Worm (Caenorhabditis elegans) whole organism, L4 larva: ENCODE measurements around the gene W06H8.2.

Source experiments
- F26F4.8 ChIP-seq: fragments of 200-800 bp; sonication (Bioruptor generic); conservative IDR thresholded peaks from 2 replicates; pipeline ENCODE4 v1.3.6; 2022; ENCODE audit warnings: missing genetic modification characterization, missing compliant biosample characterization
- F37D6.2 ChIP-seq: sonication (generic microtip); optimal IDR thresholded peaks from 2 replicates; lab custom pipeline; 2016; ENCODE audit warnings: mild to moderate bottlenecking, missing genetic modification characterization, missing compliant biosample characterization
- Y105C5A.15 ChIP-seq: fragments of 200-800 bp; sonication (Bioruptor generic); IDR thresholded peaks from 2 replicates; pipeline ENCODE4 v1.3.6; 2022; ENCODE audit warnings: missing genetic modification characterization, missing compliant biosample characterization
- Y48G9A.11 ChIP-seq: fragments of 200-800 bp; sonication (Bioruptor generic); IDR thresholded peaks from 2 replicates; pipeline ENCODE4 v1.3.6; 2022; ENCODE audit warnings: missing genetic modification reagents, missing genetic modification characterization, missing compliant biosample characterization
- Y5F2A.4 ChIP-seq: fragments of 200-800 bp; sonication (Bioruptor generic); optimal IDR thresholded peaks from 2 replicates; lab custom pipeline; 2018; ENCODE audit warnings: mild to moderate bottlenecking, missing genetic modification characterization, missing compliant biosample characterization
- aly-2 ChIP-seq: sonication (generic microtip); optimal IDR thresholded peaks from 2 replicates; lab custom pipeline; 2018; ENCODE audit warnings: missing biosample characterization, missing genetic modification characterization
- ceh-20 ChIP-seq: fragments of 200-800 bp; sonication (Bioruptor generic); IDR thresholded peaks from 2 replicates; pipeline ENCODE4 v1.3.6; 2022; ENCODE audit warnings: missing genetic modification reagents, missing genetic modification characterization, missing compliant biosample characterization
- ceh-32 ChIP-seq: sonication (generic microtip); optimal IDR thresholded peaks from 2 replicates; lab custom pipeline; 2016; ENCODE audit warnings: mild to moderate bottlenecking, missing genetic modification characterization, missing compliant biosample characterization; ENCODE audit not compliant: poor library complexity
- ceh-82 ChIP-seq: sonication (generic microtip); optimal IDR thresholded peaks from 2 replicates; lab custom pipeline; 2017; ENCODE audit warnings: missing biosample characterization, missing genetic modification characterization
- ces-1 ChIP-seq: fragments of 150-350 bp; sonication (generic microtip); optimal IDR thresholded peaks from 4 replicates; lab custom pipeline; 2014; ENCODE audit warnings: missing biosample characterization, missing genetic modification reagents, missing genetic modification characterization
- daf-12 ChIP-seq: fragments of 150-350 bp; optimal IDR thresholded peaks from 2 replicates; lab custom pipeline; 2014; ENCODE audit warnings: missing biosample characterization, missing genetic modification reagents, missing genetic modification characterization
- daf-19 ChIP-seq: fragments of 200-800 bp; sonication (Bioruptor generic); conservative IDR thresholded peaks from 2 replicates; pipeline ENCODE4 v1.3.6; 2022; ENCODE audit warnings: missing genetic modification characterization, missing compliant biosample characterization
- dmd-6 ChIP-seq: fragments of 200-800 bp; sonication (Bioruptor generic); IDR thresholded peaks from 2 replicates; pipeline ENCODE4 v1.3.6; 2022; ENCODE audit warnings: missing genetic modification reagents, missing genetic modification characterization, missing compliant biosample characterization
- egl-27 ChIP-seq: sonication (generic microtip); optimal IDR thresholded peaks from 3 replicates; lab custom pipeline; 2017; ENCODE audit warnings: missing biosample characterization, missing genetic modification reagents, missing genetic modification characterization
- egl-43 ChIP-seq: fragments of 200-800 bp; sonication (Bioruptor generic); IDR thresholded peaks from 2 replicates; pipeline ENCODE4 v1.3.6; 2022; ENCODE audit warnings: missing genetic modification reagents, missing genetic modification characterization, missing compliant biosample characterization
- fkh-10 ChIP-seq: fragments of 150-350 bp; optimal IDR thresholded peaks from 2 replicates; lab custom pipeline; 2014; ENCODE audit warnings: missing biosample characterization, missing genetic modification reagents, missing genetic modification characterization
- fos-1 ChIP-seq: fragments of 150-350 bp; optimal IDR thresholded peaks from 2 replicates; lab custom pipeline; 2014; ENCODE audit warnings: missing biosample characterization, missing genetic modification characterization
- gei-8 ChIP-seq: fragments of 200-800 bp; sonication (Bioruptor generic); optimal IDR thresholded peaks from 2 replicates; lab custom pipeline; 2018; ENCODE audit warnings: mild to moderate bottlenecking, missing genetic modification characterization, missing compliant biosample characterization
- hif-1 ChIP-seq, 2 experiments: sonication (generic microtip); optimal IDR thresholded peaks; 2 replicates each; lab custom pipeline; 2016 to 2017; ENCODE audit warnings: missing compliant biosample characterization in 2 of 2, missing genetic modification characterization in 2 of 2, missing genetic modification reagents in 2 of 2, missing genotype in 2 of 2, mild to moderate bottlenecking in 1 of 2
- hlh-11 ChIP-seq: fragments of 200-800 bp; sonication (Bioruptor generic); optimal IDR thresholded peaks from 2 replicates; lab custom pipeline; 2018; ENCODE audit warnings: mild to moderate bottlenecking, missing genetic modification characterization, missing compliant biosample characterization
- hlh-30 ChIP-seq: sonication (generic microtip); optimal IDR thresholded peaks from 2 replicates; lab custom pipeline; 2017; ENCODE audit warnings: antibody characterized with exemption, mild to moderate bottlenecking, missing genetic modification characterization, missing compliant biosample characterization; ENCODE audit not compliant: insufficient read depth
- hmg-1.1 ChIP-seq: fragments of 200-800 bp; sonication (Bioruptor generic); IDR thresholded peaks from 2 replicates; pipeline ENCODE4 v1.3.6; 2022; ENCODE audit warnings: missing genetic modification reagents, missing genetic modification characterization, missing compliant biosample characterization
- lsy-2 ChIP-seq, 2 experiments: fragments of 150-350 bp in 1 of 2; sonication (generic microtip) in 1 of 2; optimal IDR thresholded peaks; 2 replicates each; lab custom pipeline; 2014 to 2017; ENCODE audit warnings: missing biosample characterization in 2 of 2, missing genetic modification characterization in 2 of 2
- mdt-29 ChIP-seq: fragments of 200-800 bp; sonication (Bioruptor generic); IDR thresholded peaks from 2 replicates; pipeline ENCODE4 v1.3.6; 2022; ENCODE audit warnings: missing genetic modification reagents, missing genetic modification characterization, missing compliant biosample characterization
- mep-1 ChIP-seq: fragments of 150-350 bp; sonication (generic microtip); optimal IDR thresholded peaks from 3 replicates; lab custom pipeline; 2014; ENCODE audit warnings: missing biosample characterization, missing genetic modification characterization
- mes-2 ChIP-seq: sonication (generic microtip); optimal IDR thresholded peaks from 2 replicates; lab custom pipeline; 2016; ENCODE audit warnings: missing genotype, mild to moderate bottlenecking, missing genetic modification characterization, missing compliant biosample characterization; ENCODE audit not compliant: poor library complexity, severe bottlenecking
- nhr-11 ChIP-seq: fragments of 150-350 bp; optimal IDR thresholded peaks from 2 replicates; lab custom pipeline; 2014; ENCODE audit warnings: missing biosample characterization, missing genetic modification characterization
- nhr-111 ChIP-seq: fragments of 200-800 bp; sonication (Bioruptor generic); optimal IDR thresholded peaks from 2 replicates; lab custom pipeline; 2018; ENCODE audit warnings: mild to moderate bottlenecking, missing genetic modification characterization, missing compliant biosample characterization
- nhr-25 ChIP-seq: sonication (generic microtip); optimal IDR thresholded peaks from 2 replicates; lab custom pipeline; 2017; ENCODE audit warnings: missing genetic modification characterization, mild to moderate bottlenecking, missing compliant biosample characterization, antibody characterized with exemption, moderate library complexity, borderline replicate concordance; ENCODE audit not compliant: insufficient read depth
- nhr-42 ChIP-seq: fragments of 200-800 bp; sonication (Bioruptor generic); IDR thresholded peaks from 2 replicates; pipeline ENCODE4 v1.3.6; 2022; ENCODE audit warnings: missing genetic modification characterization, missing compliant biosample characterization
- nhr-6 ChIP-seq: fragments of 150-350 bp; optimal IDR thresholded peaks from 2 replicates; lab custom pipeline; 2014; ENCODE audit warnings: missing biosample characterization, missing genetic modification characterization
- nhr-77 ChIP-seq: fragments of 150-350 bp; optimal IDR thresholded peaks from 2 replicates; lab custom pipeline; 2014; ENCODE audit warnings: missing biosample characterization, missing genetic modification characterization
- rbr-2 ChIP-seq: sonication (generic microtip); optimal IDR thresholded peaks from 2 replicates; lab custom pipeline; 2016; ENCODE audit warnings: missing genotype, missing genetic modification characterization, missing compliant biosample characterization
- spr-3 ChIP-seq: fragments of 200-800 bp; sonication (Bioruptor generic); optimal IDR thresholded peaks from 2 replicates; lab custom pipeline; 2018; ENCODE audit warnings: mild to moderate bottlenecking, missing genetic modification characterization, missing compliant biosample characterization
- unc-130 ChIP-seq: sonication (generic microtip); optimal IDR thresholded peaks from 2 replicates; lab custom pipeline; 2016; ENCODE audit warnings: missing genetic modification reagents, missing genetic modification characterization, missing compliant biosample characterization
- vab-7 ChIP-seq: fragments of 200-800 bp; sonication (Bioruptor generic); IDR thresholded peaks from 2 replicates; pipeline ENCODE4 v1.3.6; 2022; ENCODE audit warnings: missing genetic modification reagents, missing genetic modification characterization, missing compliant biosample characterization
- zag-1 ChIP-seq: fragments of 150-350 bp; optimal IDR thresholded peaks from 2 replicates; lab custom pipeline; 2014; ENCODE audit warnings: missing biosample characterization, missing genetic modification characterization
- zip-11 ChIP-seq: fragments of 200-800 bp; sonication (Bioruptor generic); IDR thresholded peaks from 2 replicates; pipeline ENCODE4 v1.3.6; 2022; ENCODE audit warnings: missing genetic modification characterization, missing compliant biosample characterization
- ztf-11 ChIP-seq: fragments of 150-350 bp; optimal IDR thresholded peaks from 2 replicates; lab custom pipeline; 2014; ENCODE audit warnings: missing biosample characterization, missing genetic modification characterization
- ztf-7 ChIP-seq: fragments of 150-350 bp; optimal IDR thresholded peaks from 2 replicates; lab custom pipeline; 2014; ENCODE audit warnings: missing biosample characterization, missing genetic modification characterization

The W06H8.2 gene

ce11 chrV:6213845-6214244 lies 7.3 kb downstream of the W06H8.2 start (continued):
- peak; percentile 70 for TF ChIP-seq mep-1 (tag; lab: Kevin White, UChicago)
- TF ChIP-seq zip-11, result no peak
- TF ChIP-seq fos-1 (tag; lab: Kevin White, UChicago), result peak; percentile 4
- TF ChIP-seq egl-27, result no peak
- peak; percentile 33 for TF ChIP-seq dmd-6 (GFP tag; lab: Robert Waterston, UW)
- no peak for TF ChIP-seq vab-7
- TF ChIP-seq egl-43 (GFP tag; lab: Robert Waterston, UW), result 0 out of 2 replicates have a peak, but pooled peaks have one; percentile 10
- no peak for TF ChIP-seq gei-8
- peak; percentile 54 for TF ChIP-seq nhr-77 (tag; lab: Kevin White, UChicago)
- 0 out of 2 replicates have a peak, but pooled peaks have one; percentile 28 for TF ChIP-seq ceh-20 (GFP tag; lab: Robert Waterston, UW)
- TF ChIP-seq F26F4.8 (GFP tag; lab: Robert Waterston, UW), result no peak
- peak; percentile 35 for TF ChIP-seq ztf-7 (tag; lab: Kevin White, UChicago)
- peak; percentile 56 for TF ChIP-seq rbr-2 (tag; lab: Kevin White, UChicago)
- TF ChIP-seq zag-1 (tag; lab: Kevin White, UChicago), result no peak
- TF ChIP-seq F37D6.2, result no peak
- TF ChIP-seq ztf-11, result no peak
- TF ChIP-seq fkh-10, result no peak
- peak; percentile 80 for TF ChIP-seq hlh-11
- no peak for TF ChIP-seq nhr-25 (tag; lab: Kevin White, UChicago)
- TF ChIP-seq lsy-2 (tag; optimal IDR thresholded peaks at IDR 0.05; lab: Kevin White, UChicago), result peak in 1 of 2 experiments; percentile 68
- peak; percentile 13 for TF ChIP-seq nhr-11 (tag; lab: Kevin White, UChicago)
- no peak for TF ChIP-seq aly-2 (tag; lab: Kevin White, UChicago)
- peak; percentile 39; the same call in 1 of the 2 replicates for TF ChIP-seq nhr-42
- no peak for TF ChIP-seq Y105C5A.15 (GFP tag; lab: Robert Waterston, UW)
- peak; percentile 79 for TF ChIP-seq hmg-1.1
- TF ChIP-seq mes-2, result peak; percentile 66
- TF ChIP-seq ceh-32, result no peak

ce11 chrV:6214465-6214864 lies 7.9 kb downstream of the W06H8.2 start:
- TF ChIP-seq unc-130 (GFP tag; lab: Kevin White, UChicago) (peak; percentile 51), Y48G9A.11 (peak; percentile 21; the same call in 1 of the 2 replicates), nhr-111 (no peak)
- TF ChIP-seq, all 104 proteins: peak for 2

DNA sequence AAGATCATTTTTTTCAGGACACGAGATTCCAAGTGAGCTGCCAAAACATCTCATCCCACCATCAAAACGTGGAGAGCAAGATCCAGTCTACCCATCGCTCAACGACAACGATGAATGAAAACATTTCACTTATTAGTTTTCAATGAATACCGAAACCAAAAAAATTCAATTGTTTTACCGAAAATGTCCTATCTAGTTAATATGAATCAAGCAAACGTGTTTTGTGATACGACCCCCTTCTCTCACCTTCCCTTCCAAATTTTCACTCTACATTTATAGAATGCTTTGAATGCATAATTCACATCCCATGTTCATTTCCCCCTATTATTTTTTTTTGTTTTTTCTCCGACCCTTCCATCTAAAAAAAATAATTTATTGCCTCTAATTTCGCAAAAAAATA lies 10.6 kb downstream of the W06H8.2 start:
- no peak for TF ChIP-seq F26F4.8 (GFP tag; lab: Robert Waterston, UW)
- TF ChIP-seq spr-3 (GFP tag; lab: Kevin White, UChicago), result no peak
- no peak for TF ChIP-seq lsy-2 (tag; optimal IDR thresholded peaks at IDR 0.05; lab: Kevin White, UChicago)
- no peak for TF ChIP-seq Y5F2A.4 (GFP tag; lab: Kevin White, UChicago)
- no peak for TF ChIP-seq hlh-30 (tag; lab: Kevin White, UChicago)
- no peak for TF ChIP-seq daf-12
- no peak for TF ChIP-seq nhr-6 (tag; lab: Kevin White, UChicago)
- no peak for TF ChIP-seq hlh-11
- TF ChIP-seq mdt-29, result no peak
- TF ChIP-seq daf-19 (GFP tag; lab: Robert Waterston, UW), result no peak
- no peak for TF ChIP-seq hif-1 (tag; optimal IDR thresholded peaks at IDR 0.05; lab: Kevin White, UChicago)
- no peak for TF ChIP-seq nhr-111
- no peak for TF ChIP-seq dmd-6 (GFP tag; lab: Robert Waterston, UW)
- TF ChIP-seq ceh-82 (tag; lab: Kevin White, UChicago), result no peak
- TF ChIP-seq ces-1 (GFP tag; lab: Kevin White, UChicago), result no peak
